Worm (Caenorhabditis elegans): Measurements from ENCODE around the gene pph-6.

DNA sequence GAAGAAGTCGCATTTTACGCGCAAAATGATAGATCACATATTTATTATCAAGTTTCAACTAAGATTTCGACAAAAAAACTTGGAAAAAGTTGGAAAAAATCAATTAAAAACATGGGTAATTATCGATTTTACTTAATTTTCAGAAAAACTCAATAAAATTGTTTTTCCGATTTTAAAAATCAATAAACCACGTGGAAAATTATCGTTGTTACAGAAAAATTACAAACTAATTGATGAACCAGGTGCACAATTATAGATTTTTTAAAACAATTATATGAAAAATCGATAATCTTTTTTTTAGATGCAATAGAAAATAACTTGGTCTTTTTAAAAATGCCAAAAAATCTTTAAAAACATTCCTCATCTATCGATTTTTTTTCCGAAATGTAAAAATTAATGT lies 30.8 kb upstream of the pph-6 start:
- TF ChIP-seq ama-1 (optimal IDR thresholded peaks at IDR 0.05) (no peak), sea-1 (GFP tag; conservative IDR thresholded peaks at IDR 0.05) (no peak), flt-1 (GFP tag; IDR thresholded peaks at IDR 0.05) (no peak), F13C5.2 (tag; optimal IDR thresholded peaks at IDR 0.05) (no peak), tra-4 (tag; optimal IDR thresholded peaks at IDR 0.05) (no peak), ets-7 (tag; optimal IDR thresholded peaks at IDR 0.05) (no peak), hnd-1 (tag; optimal IDR thresholded peaks at IDR 0.05) (no peak), ceh-36 (tag; optimal IDR thresholded peaks at IDR 0.05) (no peak), tbx-37 (GFP tag; conservative IDR thresholded peaks at IDR 0.05) (no peak), B0310.2 (tag; optimal IDR thresholded peaks at IDR 0.05) (no peak), pes-1 (GFP tag; IDR thresholded peaks at IDR 0.05) (no peak), scrt-1 (GFP tag; IDR thresholded peaks at IDR 0.05) (no peak)
